Worm (Caenorhabditis elegans): ENCODE measurements around the gene C08F11.7.

Gene C08F11.7

ce11 chrIV:13619203-13619602 lies 17.9 kb upstream of the C08F11.7 start, which contains the start of gene C08F11.3:
C08F11.3 (plus strand) TSS chrIV:13619503.
- TF ChIP-seq ama-1 (optimal IDR thresholded peaks at IDR 0.05) = no peak
- no peak for TF ChIP-seq hmg-4 (GFP tag; optimal IDR thresholded peaks at IDR 0.05)
- TF ChIP-seq ceh-36 (tag; optimal IDR thresholded peaks at IDR 0.05) = no peak
- no peak for TF ChIP-seq F13C5.2 (tag; optimal IDR thresholded peaks at IDR 0.05)

ce11 chrIV:13623533-13623932 lies 13.5 kb upstream of the C08F11.7 start, which contains the start of gene C08F11.1:
C08F11.1 (plus strand) TSS chrIV:13623833.
- TF ChIP-seq tbx-37 (GFP tag; conservative IDR thresholded peaks at IDR 0.05) (no peak), hnd-1 (tag; optimal IDR thresholded peaks at IDR 0.05) (no peak), aly-1 (tag; optimal IDR thresholded peaks at IDR 0.05) (no peak), flt-1 (GFP tag; IDR thresholded peaks at IDR 0.05) (no peak), ama-1 (optimal IDR thresholded peaks at IDR 0.05) (no peak), hmg-4 (GFP tag; optimal IDR thresholded peaks at IDR 0.05) (no peak), B0310.2 (tag; optimal IDR thresholded peaks at IDR 0.05) (no peak), tra-4 (tag; optimal IDR thresholded peaks at IDR 0.05) (no peak), ceh-36 (tag; optimal IDR thresholded peaks at IDR 0.05) (no peak), tbx-11 (GFP tag; IDR thresholded peaks at IDR 0.05) (no peak), ets-7 (tag; optimal IDR thresholded peaks at IDR 0.05) (no peak), sea-1 (GFP tag; conservative IDR thresholded peaks at IDR 0.05) (no peak), F13C5.2 (tag; optimal IDR thresholded peaks at IDR 0.05) (no peak)

ce11 chrIV:13626469-13626868 lies 10.6 kb upstream of the C08F11.7 start, which contains the start of gene sru-21:
sru-21 (plus strand) TSS chrIV:13626769.
- TF ChIP-seq tra-4 (tag; optimal IDR thresholded peaks at IDR 0.05) (no peak), ets-7 (tag; optimal IDR thresholded peaks at IDR 0.05) (no peak), F13C5.2 (tag; optimal IDR thresholded peaks at IDR 0.05) (no peak), tbx-37 (GFP tag; conservative IDR thresholded peaks at IDR 0.05) (no peak), sea-1 (GFP tag; conservative IDR thresholded peaks at IDR 0.05) (no peak), scrt-1 (GFP tag; IDR thresholded peaks at IDR 0.05) (no peak), ceh-13 (GFP tag; optimal IDR thresholded peaks at IDR 0.05) (no peak), hmbx-1 (tag; optimal IDR thresholded peaks at IDR 0.05) (no peak), tbx-11 (GFP tag; IDR thresholded peaks at IDR 0.05) (no peak)

- TF ChIP-seq scrt-1 (GFP tag; IDR thresholded peaks at IDR 0.05) = no peak
These were observed 4.5 kb upstream of the C08F11.7 start for ce11 chrIV:13632613-13633012.

ce11 chrIV:13633165-13633564 lies 3.9 kb upstream of the C08F11.7 start, which contains the start of gene fbxa-98:
fbxa-98 (plus strand) TSS chrIV:13633407.
- no peak for TF ChIP-seq aly-1 (tag; optimal IDR thresholded peaks at IDR 0.05)
- TF ChIP-seq tbx-37 (GFP tag; conservative IDR thresholded peaks at IDR 0.05) = no peak
- no peak for TF ChIP-seq flt-1 (GFP tag; IDR thresholded peaks at IDR 0.05)
- TF ChIP-seq ama-1 (optimal IDR thresholded peaks at IDR 0.05) = no peak
- TF ChIP-seq F13C5.2 (tag; optimal IDR thresholded peaks at IDR 0.05) = no peak
- TF ChIP-seq hnd-1 (tag; optimal IDR thresholded peaks at IDR 0.05) = no peak
- TF ChIP-seq scrt-1 (GFP tag; IDR thresholded peaks at IDR 0.05) = no peak
- no peak for TF ChIP-seq ceh-36 (tag; optimal IDR thresholded peaks at IDR 0.05)
- TF ChIP-seq ceh-13 (GFP tag; optimal IDR thresholded peaks at IDR 0.05) = no peak
- no peak for TF ChIP-seq sea-1 (GFP tag; conservative IDR thresholded peaks at IDR 0.05)
- TF ChIP-seq tbx-11 (GFP tag; IDR thresholded peaks at IDR 0.05) = no peak
- no peak for TF ChIP-seq B0310.2 (tag; optimal IDR thresholded peaks at IDR 0.05)
- TF ChIP-seq hmg-4 (GFP tag; optimal IDR thresholded peaks at IDR 0.05) = no peak
- TF ChIP-seq hmbx-1 (tag; optimal IDR thresholded peaks at IDR 0.05) = no peak

- TF ChIP-seq flt-1 (GFP tag; IDR thresholded peaks at IDR 0.05) = no peak
- TF ChIP-seq tra-4 (tag; optimal IDR thresholded peaks at IDR 0.05) = no peak
- no peak for TF ChIP-seq hmbx-1 (tag; optimal IDR thresholded peaks at IDR 0.05)
- no peak for TF ChIP-seq hnd-1 (tag; optimal IDR thresholded peaks at IDR 0.05)
- TF ChIP-seq B0310.2 (tag; optimal IDR thresholded peaks at IDR 0.05) = no peak
- no peak for TF ChIP-seq sea-1 (GFP tag; conservative IDR thresholded peaks at IDR 0.05)
- no peak for TF ChIP-seq aly-1 (tag; optimal IDR thresholded peaks at IDR 0.05)
- no peak for TF ChIP-seq ama-1 (optimal IDR thresholded peaks at IDR 0.05)
- TF ChIP-seq pes-1 (GFP tag; IDR thresholded peaks at IDR 0.05) = no peak
- no peak for TF ChIP-seq tbx-11 (GFP tag; IDR thresholded peaks at IDR 0.05)
- TF ChIP-seq F13C5.2 (tag; optimal IDR thresholded peaks at IDR 0.05) = no peak
These were observed 2.0 kb downstream of the C08F11.7 start, which contains the start of gene ugt-22 for ce11 chrIV:13639027-13639426. ugt-22 (plus strand) TSS chrIV:13639260.

- TF ChIP-seq hmg-4 (GFP tag; optimal IDR thresholded peaks at IDR 0.05) = no peak
- TF ChIP-seq flt-1 (GFP tag; IDR thresholded peaks at IDR 0.05) = no peak
- TF ChIP-seq scrt-1 (GFP tag; IDR thresholded peaks at IDR 0.05) = no peak
- TF ChIP-seq F13C5.2 (tag; optimal IDR thresholded peaks at IDR 0.05) = no peak
- TF ChIP-seq aly-1 (tag; optimal IDR thresholded peaks at IDR 0.05) = no peak
- TF ChIP-seq ama-1 (optimal IDR thresholded peaks at IDR 0.05) = no peak
- TF ChIP-seq pes-1 (GFP tag; IDR thresholded peaks at IDR 0.05) = no peak
- no peak for TF ChIP-seq ets-7 (tag; optimal IDR thresholded peaks at IDR 0.05)
- no peak for TF ChIP-seq tbx-11 (GFP tag; IDR thresholded peaks at IDR 0.05)
These were observed 8.7 kb downstream of the C08F11.7 start, which contains the start of gene srz-29 for ce11 chrIV:13645823-13646222. srz-29 (minus strand) TSS chrIV:13645923.

ce11 chrIV:13647558-13647957 lies 10.5 kb downstream of the C08F11.7 start, which contains the start of gene ule-4:
ule-4 (minus strand) TSS chrIV:13647658.
- no peak for TF ChIP-seq tbx-37 (GFP tag; conservative IDR thresholded peaks at IDR 0.05)
- no peak for TF ChIP-seq B0310.2 (tag; optimal IDR thresholded peaks at IDR 0.05)
- no peak for TF ChIP-seq aly-1 (tag; optimal IDR thresholded peaks at IDR 0.05)
- TF ChIP-seq F13C5.2 (tag; optimal IDR thresholded peaks at IDR 0.05) = no peak

ce11 chrIV:13649126-13649525 lies 12.1 kb downstream of the C08F11.7 start, which contains the start of gene C08F11.10:
C08F11.10 (minus strand) TSS chrIV:13649226.
- TF ChIP-seq flt-1 (GFP tag; IDR thresholded peaks at IDR 0.05) (no peak), tra-4 (tag; optimal IDR thresholded peaks at IDR 0.05) (no peak), tbx-11 (GFP tag; IDR thresholded peaks at IDR 0.05) (no peak), hnd-1 (tag; optimal IDR thresholded peaks at IDR 0.05) (no peak), hmg-4 (GFP tag; optimal IDR thresholded peaks at IDR 0.05) (no peak), pes-1 (GFP tag; IDR thresholded peaks at IDR 0.05) (no peak)
